Worm (Caenorhabditis elegans): ENCODE measurements around the gene srh-223.

srh-223 gene

DNA sequence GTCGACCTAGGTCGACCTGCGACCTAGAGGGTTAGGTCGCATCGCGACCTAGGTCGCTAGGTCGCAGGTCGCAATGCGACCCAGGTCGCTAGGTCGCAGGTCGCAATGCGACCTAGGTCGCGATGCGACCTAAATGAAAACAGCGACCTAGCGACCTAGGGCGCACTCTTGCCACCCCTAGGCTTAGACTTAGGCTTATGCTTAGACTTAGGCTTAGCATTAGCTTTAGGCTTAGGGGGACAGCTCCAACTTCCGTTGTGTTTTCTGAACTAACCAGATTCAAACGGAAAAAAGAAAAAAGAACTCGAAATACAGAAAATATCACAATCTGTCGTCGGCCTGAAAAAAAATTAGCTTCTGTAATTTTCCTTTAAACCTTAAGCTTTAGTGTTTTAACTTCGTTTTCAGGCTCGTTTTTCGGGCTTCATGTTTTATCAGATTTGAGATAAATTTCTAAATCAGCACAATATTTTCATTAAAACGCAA, 32.7 kb downstream of the srh-223 start (continued):
- TF ChIP-seq Y56A3A.18 (GFP tag; IDR thresholded peaks at IDR 0.05) (0 out of 2 replicates have a peak, but pooled peaks have one; percentile 73), ceh-100 (GFP tag; IDR thresholded peaks at IDR 0.05) (peak; percentile 33), F10E7.11 (tag; optimal IDR thresholded peaks at IDR 0.05) (no peak), F22D6.2 (tag; optimal IDR thresholded peaks at IDR 0.05) (no peak), akir-1 (GFP tag; optimal IDR thresholded peaks at IDR 0.05) (no peak), K11D2.4 (GFP tag; IDR thresholded peaks at IDR 0.05) (no peak), let-607 (tag; optimal IDR thresholded peaks at IDR 0.05) (no peak), chd-7 (tag; optimal IDR thresholded peaks at IDR 0.05) (no peak), T07F8.4 (tag; optimal IDR thresholded peaks at IDR 0.05) (no peak), ekl-4 (GFP tag; IDR thresholded peaks at IDR 0.05) (0 out of 2 replicates have a peak, but pooled peaks have one; percentile 24), ztf-6 (GFP tag; IDR thresholded peaks at IDR 0.05) (no peak), lsy-27 (tag; optimal IDR thresholded peaks at IDR 0.05; ENCODE audit: borderline replicate concordance, insufficient read depth) (no peak), unc-62 (GFP tag; optimal IDR thresholded peaks at IDR 0.05) (no peak), bed-2 (GFP tag; IDR thresholded peaks at IDR 0.05) (0 out of 2 replicates have a peak, but pooled peaks have one; percentile 10), hlh-12 (tag; optimal IDR thresholded peaks at IDR 0.05) (no peak), atf-7 (tag; optimal IDR thresholded peaks at IDR 0.05) (no peak), snpc-4 (GFP tag; optimal IDR thresholded peaks at IDR 0.05) (no peak), snpc-4 (tag; optimal IDR thresholded peaks at IDR 0.05) (no peak), attf-6 (GFP tag; IDR thresholded peaks at IDR 0.05) (0 out of 2 replicates have a peak, but pooled peaks have one; percentile 49), let-526 (GFP tag; IDR thresholded peaks at IDR 0.05) (no peak), lin-54 (GFP tag; optimal IDR thresholded peaks at IDR 0.05) (peak; percentile 11), unc-130 (GFP tag; optimal IDR thresholded peaks at IDR 0.05) (no peak), ztf-25 (GFP tag; IDR thresholded peaks at IDR 0.05) (no peak), rpc-1 (optimal IDR thresholded peaks at IDR 0.05) (no peak), rpc-1 (tag; optimal IDR thresholded peaks at IDR 0.05) (no peak), Y53F4B.3 (GFP tag; IDR thresholded peaks at IDR 0.05) (no peak), ceh-58 (GFP tag; IDR thresholded peaks at IDR 0.05) (no peak), ztf-18 (tag; optimal IDR thresholded peaks at IDR 0.05) (no peak), Y79H2A.3 (GFP tag; conservative IDR thresholded peaks at IDR 0.05) (no peak), F55B11.4 (tag; optimal IDR thresholded peaks at IDR 0.05; ENCODE audit: borderline replicate concordance, insufficient read depth) (no peak), cebp-1 (GFP tag; IDR thresholded peaks at IDR 0.05) (no peak), cebp-1 (tag; optimal IDR thresholded peaks at IDR 0.05) (peak; percentile 22), aptf-2 (GFP tag; conservative IDR thresholded peaks at IDR 0.05) (no peak), C06A6.2 (GFP tag; conservative IDR thresholded peaks at IDR 0.05) (no peak), tbp1 (GFP tag; optimal IDR thresholded peaks at IDR 0.05) (no peak), ztf-26 (tag; optimal IDR thresholded peaks at IDR 0.05) (no peak), madf-3 (GFP tag; IDR thresholded peaks at IDR 0.05) (no peak), C17E4.6 (GFP tag; IDR thresholded peaks at IDR 0.05) (no peak), hmg-20 (GFP tag; IDR thresholded peaks at IDR 0.05) (no peak), B0336.3 (GFP tag; IDR thresholded peaks at IDR 0.05) (no peak), rcor-1 (GFP tag; IDR thresholded peaks at IDR 0.05) (no peak), F37B4.10 (GFP tag; IDR thresholded peaks at IDR 0.05) (no peak), mxl-1 (tag; optimal IDR thresholded peaks at IDR 0.05) (no peak), B0035.1 (tag; optimal IDR thresholded peaks at IDR 0.05) (no peak), tbx-9 (tag; optimal IDR thresholded peaks at IDR 0.05; ENCODE audit: borderline replicate concordance) (no peak), sdz-38 (tag; optimal IDR thresholded peaks at IDR 0.05) (no peak), F23B12.7 (tag; optimal IDR thresholded peaks at IDR 0.05; ENCODE audit: insufficient read depth) (no peak), Y53G8AR.9 (GFP tag; conservative IDR thresholded peaks at IDR 0.05) (peak; percentile 73), dox-1 (GFP tag; IDR thresholded peaks at IDR 0.05) (no peak), lin-26 (GFP tag; IDR thresholded peaks at IDR 0.05) (0 out of 2 replicates have a peak, but pooled peaks have one; percentile 18)
